Worm (Caenorhabditis elegans): Measurements from ENCODE around the gene F42G4.5.
"Not testable (repeated sequence)": the region's sequence is repeated elsewhere in the genome, so short reads cannot be mapped to it uniquely, and the experiment has no call there.

- not testable (repeated sequence) for TF ChIP-seq ceh-13 (GFP tag; optimal IDR thresholded peaks at IDR 0.05); tbx-37 (GFP tag; conservative IDR thresholded peaks at IDR 0.05); ama-1 (optimal IDR thresholded peaks at IDR 0.05); B0310.2 (tag; optimal IDR thresholded peaks at IDR 0.05); flt-1 (GFP tag; IDR thresholded peaks at IDR 0.05); hnd-1 (tag; optimal IDR thresholded peaks at IDR 0.05); sea-1 (GFP tag; conservative IDR thresholded peaks at IDR 0.05); aly-1 (tag; optimal IDR thresholded peaks at IDR 0.05); scrt-1 (GFP tag; IDR thresholded peaks at IDR 0.05); hmg-4 (GFP tag; optimal IDR thresholded peaks at IDR 0.05)
These were observed 7.3 kb downstream of the F42G4.5 start, which contains the start of gene Y81G3A.2 for ce11 chrII:13080607-13081006.

Measured in whole organism, early embryonic.